Worm (Caenorhabditis elegans): ENCODE results near the gene T24D5.1.

DNA sequence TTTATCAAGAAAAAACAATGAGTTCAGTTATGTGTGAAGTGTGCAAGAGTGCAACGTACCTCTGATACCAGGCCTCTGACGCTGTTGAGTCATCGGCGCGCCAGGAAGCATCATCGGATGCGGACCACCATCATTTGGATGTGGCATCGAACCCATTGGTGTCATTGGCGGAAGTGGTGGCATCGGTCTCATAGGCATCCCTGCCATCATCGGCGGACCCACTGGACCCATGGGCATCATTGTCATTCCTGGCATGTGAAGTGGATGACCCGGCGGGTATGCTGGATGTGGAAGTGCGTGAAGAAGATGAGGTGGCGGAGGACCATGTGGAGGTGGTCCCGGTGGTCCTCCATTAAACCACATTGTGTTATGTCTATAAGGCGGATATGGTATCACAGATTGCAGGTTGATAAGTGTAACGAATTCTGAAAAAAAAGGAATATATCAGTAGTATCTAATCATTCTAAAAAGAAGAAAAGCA lies 49.2 kb upstream of the T24D5.1 start, which contains the start of gene scd-1:
- TF ChIP-seq snpc-4 (tag; optimal IDR thresholded peaks at IDR 0.05) (no peak), nhr-76 (tag; optimal IDR thresholded peaks at IDR 0.05) (no peak), unc-62 (GFP tag; optimal IDR thresholded peaks at IDR 0.05) (no peak), pha-4 (tag; optimal IDR thresholded peaks at IDR 0.05) (no peak), blmp-1 (tag; optimal IDR thresholded peaks at IDR 0.05) (no peak)
